Worm (Caenorhabditis elegans) whole organism, mixed stage, embryonic: Measurements from ENCODE around the gene tbb-6.

Source experiments
- drap-1 ChIP-seq: fragments of 200-800 bp; sonication (Bioruptor generic); optimal IDR thresholded peaks from 3 replicates; lab custom pipeline; 2018; ENCODE audit warnings: mild to moderate bottlenecking, missing genetic modification characterization, missing compliant biosample characterization
- snpc-4 ChIP-seq: fragments of 150-350 bp; optimal IDR thresholded peaks from 2 replicates; lab custom pipeline; 2014; ENCODE audit warnings: missing biosample characterization, missing genetic modification characterization
- tbx-8 ChIP-seq: fragments of 200-800 bp; sonication (Bioruptor generic); optimal IDR thresholded peaks from 2 replicates; lab custom pipeline; 2018; ENCODE audit warnings: mild to moderate bottlenecking, missing genetic modification characterization, moderate library complexity, missing compliant biosample characterization
- ztf-11 ChIP-seq: fragments of 150-350 bp; optimal IDR thresholded peaks from 2 replicates; lab custom pipeline; 2014; ENCODE audit warnings: missing biosample characterization, missing genetic modification characterization

- TF ChIP-seq snpc-4 (tag; lab: Kevin White, UChicago) (no peak), tbx-8 (no peak), drap-1 (no peak), ztf-11 (tag; lab: Kevin White, UChicago) (no peak)
Observed at ce11 chrV:12213027-12213426, 48.3 kb upstream of the tbb-6 start, which contains the start of gene vab-8.
